Fruit fly (Drosophila melanogaster): ENCODE measurements around the gene eIF5B.

Gene eIF5B

dm6 chr3L:3419369-3420232, 41.2 kb downstream of the eIF5B start:
- TF ChIP-seq dac (GFP tag; optimal IDR thresholded peaks at IDR 0.05) (peak; percentile 8), CG8319 (GFP tag; optimal IDR thresholded peaks at IDR 0.05) (no peak), CG3919 (GFP tag; optimal IDR thresholded peaks at IDR 0.05) (peak; percentile 1), CG34406 (GFP tag; optimal IDR thresholded peaks at IDR 0.05) (no peak), CG32006 (GFP tag; optimal IDR thresholded peaks at IDR 0.05) (peak; percentile 82), lz (GFP tag; optimal IDR thresholded peaks at IDR 0.05) (peak; percentile 14), CG15336 (GFP tag; IDR thresholded peaks at IDR 0.05) (peak; percentile 68), svp (GFP tag) (no peak), Eip78C (GFP tag) (peak; percentile 72), CG10631 (GFP tag; optimal IDR thresholded peaks at IDR 0.05) (peak; percentile 48), Sox14 (GFP tag; optimal IDR thresholded peaks at IDR 0.05) (no peak), Sox102F (GFP tag; optimal IDR thresholded peaks at IDR 0.05) (no peak), eg (GFP tag; IDR thresholded peaks at IDR 0.05) (no peak), Hr4 (GFP tag; optimal IDR thresholded peaks at IDR 0.05) (peak; percentile 80), fkh (GFP tag; optimal IDR thresholded peaks at IDR 0.05) (peak; percentile 44), pdm3 (GFP tag; optimal IDR thresholded peaks at IDR 0.05) (peak; percentile 14), OdsH (GFP tag; optimal IDR thresholded peaks at IDR 0.05) (peak; percentile 31), CG4318 (GFP tag; optimal IDR thresholded peaks at IDR 0.05) (peak; percentile 44), CG11762 (GFP tag; optimal IDR thresholded peaks at IDR 0.05; ENCODE audit: insufficient read depth) (no peak), CG31627 (GFP tag; optimal IDR thresholded peaks at IDR 0.05) (no peak), CG8119 (GFP tag; IDR thresholded peaks at IDR 0.05) (peak; percentile 51; the same call in 2 of the 3 replicates), CG6276 (GFP tag; optimal IDR thresholded peaks at IDR 0.05) (peak; percentile 9), salr (GFP tag; optimal IDR thresholded peaks at IDR 0.05) (peak in 1 of 2 experiments; percentile 62)

DNA sequence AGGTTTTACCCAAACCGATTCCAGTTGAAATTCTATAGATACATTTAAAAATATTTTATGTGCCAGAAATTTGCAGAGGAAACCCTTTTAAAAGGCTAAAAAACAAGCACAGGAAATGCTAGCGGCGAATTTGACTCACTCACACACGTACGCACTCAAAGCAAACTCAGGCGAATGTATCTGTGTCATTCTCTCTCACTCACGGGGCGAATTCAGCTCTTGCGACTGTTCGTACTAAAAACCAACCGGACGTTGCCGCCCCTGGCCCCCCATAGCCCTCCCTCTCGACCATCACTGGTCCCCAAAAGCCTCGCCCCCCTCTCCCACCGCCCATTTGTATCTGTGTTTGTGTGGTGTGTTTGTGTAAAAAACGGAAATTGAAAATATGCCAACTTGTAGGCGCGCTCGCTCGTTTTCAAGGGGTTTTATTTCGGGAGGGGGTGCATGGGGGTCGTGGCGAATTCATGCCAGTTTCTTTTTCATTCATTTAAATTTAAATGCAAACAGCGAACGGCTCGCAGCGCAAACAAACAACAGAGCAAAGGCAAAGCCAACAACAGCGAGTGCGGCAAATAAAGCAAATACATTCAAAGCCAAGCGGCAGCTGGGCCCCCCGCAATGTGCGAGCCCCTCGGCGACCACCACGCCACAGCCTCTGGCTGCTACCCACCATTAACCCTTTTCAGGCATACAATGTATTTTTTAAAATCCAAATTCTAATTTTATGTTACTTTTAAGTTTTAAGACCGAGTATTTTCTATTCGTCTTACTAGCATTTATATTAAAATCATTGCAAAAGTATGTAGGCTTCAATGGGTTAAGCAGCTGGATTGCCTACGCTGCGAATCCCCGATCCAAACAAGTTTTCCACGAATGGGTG, 42.3 kb downstream of the eIF5B start:
- TF ChIP-seq CG6854 (GFP tag; optimal IDR thresholded peaks at IDR 0.05), result peak; percentile 88
- peak; percentile 76 for TF ChIP-seq Ets96B (tag; optimal IDR thresholded peaks at IDR 0.05)
- peak; percentile 71 for TF ChIP-seq Hr38 (GFP tag; optimal IDR thresholded peaks at IDR 0.05)
- TF ChIP-seq Lpt (GFP tag; optimal IDR thresholded peaks at IDR 0.05), result peak; percentile 86
- peak; percentile 26 for TF ChIP-seq CG34406 (GFP tag; optimal IDR thresholded peaks at IDR 0.05)
- TF ChIP-seq OdsH (GFP tag; optimal IDR thresholded peaks at IDR 0.05), result peak; percentile 84
- peak; percentile 77 for TF ChIP-seq lz (GFP tag; optimal IDR thresholded peaks at IDR 0.05)
- TF ChIP-seq fkh (GFP tag; optimal IDR thresholded peaks at IDR 0.05), result peak; percentile 97
- peak; percentile 84 for TF ChIP-seq net (GFP tag; optimal IDR thresholded peaks at IDR 0.05)
- no peak for TF ChIP-seq Sox15 (GFP tag; optimal IDR thresholded peaks at IDR 0.05)
- TF ChIP-seq CG7368 (GFP tag; optimal IDR thresholded peaks at IDR 0.05), result peak; percentile 25
- peak; percentile 97 for TF ChIP-seq CG4318 (GFP tag; optimal IDR thresholded peaks at IDR 0.05)
- peak; percentile 71 for TF ChIP-seq acj6 (GFP tag; optimal IDR thresholded peaks at IDR 0.05)
- peak; percentile 95 for TF ChIP-seq Eip78C (GFP tag)
- peak; percentile 98 for TF ChIP-seq CG32006 (GFP tag; optimal IDR thresholded peaks at IDR 0.05)
- peak; percentile 97 for TF ChIP-seq CG6163 (GFP tag; IDR thresholded peaks at IDR 0.05)
- TF ChIP-seq CG15336 (GFP tag; IDR thresholded peaks at IDR 0.05), result peak; percentile 99
- peak; percentile 70 for TF ChIP-seq CG9139 (GFP tag; optimal IDR thresholded peaks at IDR 0.05)
- peak; percentile 64 for TF ChIP-seq CG31627 (GFP tag; optimal IDR thresholded peaks at IDR 0.05)
- no peak for TF ChIP-seq fd85E (GFP tag; optimal IDR thresholded peaks at IDR 0.05)
- peak; percentile 60 for TF ChIP-seq CG1621 (tag; optimal IDR thresholded peaks at IDR 0.05)
- TF ChIP-seq CG8632 (GFP tag; optimal IDR thresholded peaks at IDR 0.05), result peak; percentile 28
- TF ChIP-seq salr (GFP tag; optimal IDR thresholded peaks at IDR 0.05), result peak; percentile 63 to 88
- peak; percentile 98 for TF ChIP-seq Hr4 (GFP tag; optimal IDR thresholded peaks at IDR 0.05)
- TF ChIP-seq CG11902 (GFP tag; optimal IDR thresholded peaks at IDR 0.05), result no peak
- peak; percentile 73 for TF ChIP-seq Hr39 (GFP tag; optimal IDR thresholded peaks at IDR 0.05)
- peak; percentile 56 for TF ChIP-seq CG16779 (tag; optimal IDR thresholded peaks at IDR 0.05)
- TF ChIP-seq CG6276 (GFP tag; optimal IDR thresholded peaks at IDR 0.05), result peak; percentile 98
- TF ChIP-seq CG11294 (GFP tag; IDR thresholded peaks at IDR 0.05), result peak; percentile 95
- TF ChIP-seq topi (GFP tag; optimal IDR thresholded peaks at IDR 0.05), result peak; percentile 77
- TF ChIP-seq spab (GFP tag; optimal IDR thresholded peaks at IDR 0.05), result peak; percentile 52
- peak; percentile 63 for TF ChIP-seq Smox (GFP tag; optimal IDR thresholded peaks at IDR 0.05)
- peak; percentile 99 for TF ChIP-seq eg (GFP tag; IDR thresholded peaks at IDR 0.05)
- peak; percentile 85 for TF ChIP-seq dsx (GFP tag; optimal IDR thresholded peaks at IDR 0.05; ENCODE audit: poor library complexity, severe bottlenecking)
- peak; percentile 83 for TF ChIP-seq CG3919 (GFP tag; optimal IDR thresholded peaks at IDR 0.05)
- TF ChIP-seq CG10631 (GFP tag; optimal IDR thresholded peaks at IDR 0.05), result peak; percentile 93
- peak; percentile 82 for TF ChIP-seq svp (GFP tag)
